Fruit fly (Drosophila melanogaster) whole organism, embryonic: Measurements from ENCODE around the gene Nsf2.

ENCODE experiments used
- ATbp ChIP-seq: fragments of 200-800 bp; sonication (Bioruptor generic); optimal IDR thresholded peaks from 2 replicates; lab custom pipeline; 2017; ENCODE audit warnings: missing biosample characterization, mild to moderate bottlenecking, missing genetic modification characterization, missing genetic modification reagents
- Asciz ChIP-seq: fragments of 200-800 bp; sonication (Bioruptor generic); optimal IDR thresholded peaks from 2 replicates; lab custom pipeline; 2017; ENCODE audit warnings: missing biosample characterization, mild to moderate bottlenecking, missing genetic modification characterization, missing genetic modification reagents
- B-H2 ChIP-seq: fragments of 200-800 bp; sonication (Bioruptor generic); optimal IDR thresholded peaks from 2 replicates; lab custom pipeline; 2018; ENCODE audit warnings: missing biosample characterization, mild to moderate bottlenecking, missing genetic modification characterization
- CG10565 ChIP-seq: fragments of 200-800 bp; sonication (Bioruptor generic); optimal IDR thresholded peaks from 3 replicates; lab custom pipeline; 2016; ENCODE audit warnings: missing biosample characterization, mild to moderate bottlenecking, missing genetic modification characterization
- CG11456 ChIP-seq: fragments of 200-800 bp; sonication (Bioruptor generic); IDR thresholded peaks from 3 replicates; pipeline ENCODE4 v1.3.6; 2022; ENCODE audit warnings: missing biosample characterization, missing genetic modification characterization
- CG13287 ChIP-seq: fragments of 200-800 bp; sonication (Bioruptor generic); IDR thresholded peaks from 2 replicates; pipeline ENCODE4 v1.3.6; 2022; ENCODE audit warnings: missing biosample characterization, missing genetic modification characterization; ENCODE audit not compliant: partially characterized antibody
- CG13424 ChIP-seq: fragments of 200-800 bp; sonication (Bioruptor generic); optimal IDR thresholded peaks from 2 replicates; lab custom pipeline; 2019; ENCODE audit warnings: missing biosample characterization, mild to moderate bottlenecking, missing genetic modification characterization, moderate library complexity
- CG15696 ChIP-seq: fragments of 200-800 bp; sonication (Bioruptor generic); optimal IDR thresholded peaks from 2 replicates; lab custom pipeline; 2019; ENCODE audit warnings: missing biosample characterization, mild to moderate bottlenecking, missing genetic modification characterization, moderate library complexity
- CG1602 ChIP-seq: fragments of 200-800 bp; sonication (Bioruptor generic); optimal IDR thresholded peaks from 3 replicates; lab custom pipeline; 2016; ENCODE audit warnings: missing biosample characterization, missing genetic modification characterization
- CG17802 ChIP-seq: fragments of 200-800 bp; sonication (Bioruptor generic); optimal IDR thresholded peaks from 2 replicates; lab custom pipeline; 2018; ENCODE audit warnings: missing biosample characterization, mild to moderate bottlenecking, missing genetic modification characterization, moderate library complexity
- CG17829 ChIP-seq: fragments of 200-800 bp; optimal IDR thresholded peaks from 2 replicates; lab custom pipeline; 2019; ENCODE audit warnings: missing biosample characterization, mild to moderate bottlenecking, missing genetic modification characterization, moderate library complexity
- CG18262 ChIP-seq: fragments of 200-800 bp; optimal IDR thresholded peaks from 3 replicates; lab custom pipeline; 2019; ENCODE audit warnings: missing biosample characterization, mild to moderate bottlenecking, missing genetic modification characterization, moderate library complexity
- CG1832 ChIP-seq: fragments of 200-800 bp; sonication (Bioruptor generic); optimal IDR thresholded peaks from 2 replicates; lab custom pipeline; 2017; ENCODE audit warnings: missing biosample characterization, mild to moderate bottlenecking, missing genetic modification characterization, inconsistent platforms
- CG2678 ChIP-seq: fragments of 200-800 bp; sonication (Bioruptor generic); optimal IDR thresholded peaks from 3 replicates; lab custom pipeline; 2019; ENCODE audit warnings: missing biosample characterization, mild to moderate bottlenecking, missing genetic modification characterization, moderate library complexity
- CG31441 ChIP-seq: fragments of 200-800 bp; sonication (Bioruptor generic); IDR thresholded peaks from 2 replicates; pipeline ENCODE4 v1.3.6; 2022; ENCODE audit warnings: missing biosample characterization, missing genetic modification characterization
- CG3163 ChIP-seq: fragments of 200-800 bp; sonication (Bioruptor generic); optimal IDR thresholded peaks from 3 replicates; lab custom pipeline; 2016; ENCODE audit warnings: missing biosample characterization, missing genetic modification characterization
- CG33557 ChIP-seq: fragments of 200-800 bp; sonication (Bioruptor generic); optimal IDR thresholded peaks from 2 replicates; lab custom pipeline; 2019; ENCODE audit warnings: missing biosample characterization, mild to moderate bottlenecking, missing genetic modification characterization, moderate library complexity
- CG34224 ChIP-seq: fragments of 200-800 bp; sonication (Bioruptor generic); IDR thresholded peaks from 3 replicates; pipeline ENCODE4 v1.3.6; 2022; ENCODE audit warnings: missing biosample characterization, missing genetic modification characterization; ENCODE audit not compliant: partially characterized antibody
- CG42726 ChIP-seq: fragments of 200-800 bp; sonication (Bioruptor generic); IDR thresholded peaks from 2 replicates; pipeline ENCODE4 v1.3.6; 2022; ENCODE audit warnings: missing biosample characterization, missing genetic modification characterization; ENCODE audit not compliant: partially characterized antibody
- CG6813 ChIP-seq: fragments of 200-800 bp; sonication (Bioruptor generic); optimal IDR thresholded peaks from 2 replicates; lab custom pipeline; 2017; ENCODE audit warnings: missing biosample characterization, missing genetic modification characterization, mild to moderate bottlenecking, moderate library complexity, missing genetic modification reagents
- CG7271 ChIP-seq: fragments of 200-800 bp; sonication (Bioruptor generic); optimal IDR thresholded peaks from 2 replicates; lab custom pipeline; 2018; ENCODE audit warnings: missing biosample characterization, mild to moderate bottlenecking, missing genetic modification characterization, moderate library complexity
- CG8478 ChIP-seq: fragments of >200 bp; optimal IDR thresholded peaks from 2 replicates; lab custom pipeline; 2018
- Elba2 ChIP-seq: fragments of 200-800 bp; sonication (Bioruptor generic); optimal IDR thresholded peaks from 3 replicates; lab custom pipeline; 2016; ENCODE audit warnings: missing biosample characterization, missing genetic modification characterization
- Gsc ChIP-seq: fragments of 200-800 bp; sonication (Bioruptor generic); IDR thresholded peaks from 2 replicates; pipeline ENCODE4 v1.3.6; 2022; ENCODE audit warnings: missing biosample characterization, missing genetic modification characterization
- Hmr ChIP-seq: fragments of 200-800 bp; sonication (Bioruptor generic); optimal IDR thresholded peaks from 3 replicates; lab custom pipeline; 2017; ENCODE audit warnings: mild to moderate bottlenecking, missing biosample characterization, missing genetic modification reagents, missing genetic modification characterization
- Hsf ChIP-seq: fragments of 200-800 bp; sonication (Bioruptor generic); optimal IDR thresholded peaks from 3 replicates; lab custom pipeline; 2016; ENCODE audit warnings: missing biosample characterization, missing genetic modification characterization
- Lhr ChIP-seq: fragments of 200-800 bp; sonication (Bioruptor generic); optimal IDR thresholded peaks from 3 replicates; lab custom pipeline; 2017; ENCODE audit warnings: mild to moderate bottlenecking, missing biosample characterization, missing genetic modification reagents, missing genetic modification characterization
- Nf-YB ChIP-seq: fragments of 200-800 bp; sonication (Bioruptor generic); optimal IDR thresholded peaks from 3 replicates; lab custom pipeline; 2019; ENCODE audit warnings: missing biosample characterization, mild to moderate bottlenecking, missing genetic modification characterization, moderate library complexity
- Oli ChIP-seq: fragments of 200-800 bp; sonication (Bioruptor generic); optimal IDR thresholded peaks from 2 replicates; lab custom pipeline; 2018; ENCODE audit warnings: missing biosample characterization, mild to moderate bottlenecking, missing genetic modification characterization, moderate library complexity
- Pdp1 ChIP-seq, 2 experiments: fragments of 200-800 bp; sonication (Bioruptor generic); optimal IDR thresholded peaks; 3 replicates each; lab custom pipeline; 2016; ENCODE audit warnings: missing biosample characterization in 2 of 2, missing genetic modification characterization in 2 of 2, mild to moderate bottlenecking in 1 of 2, moderate library complexity in 1 of 2
- Scr ChIP-seq: fragments of 200-800 bp; sonication (Bioruptor generic); IDR thresholded peaks from 2 replicates; pipeline ENCODE4 v1.3.6; 2022; ENCODE audit warnings: missing biosample characterization, missing genetic modification characterization; ENCODE audit not compliant: partially characterized antibody
- Sin3A ChIP-seq: fragments of >200 bp; optimal IDR thresholded peaks from 2 replicates; lab custom pipeline; 2018
- Trl ChIP-seq, 3 experiments: fragments of >200 bp in 2 of 3; fragments of 200-800 bp in 1 of 3; sonication (Bioruptor generic) in 1 of 3; optimal IDR thresholded peaks; 2 replicates in 1 of 3; 3 replicates in 2 of 3; lab custom pipeline; 2016 to 2017; ENCODE audit warnings: missing biosample characterization in 1 of 3, missing genetic modification characterization in 1 of 3
- Vsx1 ChIP-seq: fragments of 200-800 bp; sonication (Bioruptor generic); optimal IDR thresholded peaks from 2 replicates; lab custom pipeline; 2017; ENCODE audit warnings: missing biosample characterization, mild to moderate bottlenecking, missing genetic modification characterization, missing genetic modification reagents
- abd-A ChIP-seq: fragments of 200-800 bp; sonication (Bioruptor generic); optimal IDR thresholded peaks from 3 replicates; lab custom pipeline; 2019; ENCODE audit warnings: missing biosample characterization, mild to moderate bottlenecking, missing genetic modification characterization, moderate library complexity
- aop ChIP-seq: fragments of 200-800 bp; sonication (Bioruptor generic); IDR thresholded peaks from 2 replicates; pipeline ENCODE4 v1.3.6; 2022; ENCODE audit warnings: missing biosample characterization, missing genetic modification characterization
- bsh ChIP-seq, 2 experiments: fragments of 200-800 bp; sonication (Bioruptor generic); optimal IDR thresholded peaks; 2 replicates each; lab custom pipeline; 2017 to 2018; ENCODE audit warnings: mild to moderate bottlenecking in 2 of 2, missing biosample characterization in 2 of 2, missing genetic modification characterization in 2 of 2, moderate library complexity in 1 of 2
- cg ChIP-seq: fragments of 200-800 bp; sonication (Bioruptor generic); optimal IDR thresholded peaks from 3 replicates; lab custom pipeline; 2019; ENCODE audit warnings: missing biosample characterization, mild to moderate bottlenecking, missing genetic modification characterization, moderate library complexity
- ci ChIP-seq: fragments of 200-800 bp; sonication (Bioruptor generic); IDR thresholded peaks from 3 replicates; pipeline ENCODE4 v1.3.6; 2022; ENCODE audit warnings: missing biosample characterization, missing genetic modification characterization
- danr ChIP-seq: fragments of 200-800 bp; sonication (Bioruptor generic); IDR thresholded peaks from 2 replicates; pipeline ENCODE4 v1.3.6; 2022; ENCODE audit warnings: missing biosample characterization, missing genetic modification characterization
- dmrt99B ChIP-seq: fragments of 200-800 bp; sonication (Bioruptor generic); optimal IDR thresholded peaks from 2 replicates; lab custom pipeline; 2018; ENCODE audit warnings: missing biosample characterization, mild to moderate bottlenecking, missing genetic modification characterization, moderate library complexity
- dpn ChIP-seq, 2 experiments: fragments of 200-800 bp; sonication (Bioruptor generic); optimal IDR thresholded peaks; 3 replicates each; lab custom pipeline; 2016; ENCODE audit warnings: missing biosample characterization in 2 of 2, missing genetic modification characterization in 2 of 2
- fd64A ChIP-seq: fragments of 200-800 bp; sonication (Bioruptor generic); optimal IDR thresholded peaks from 3 replicates; lab custom pipeline; 2018; ENCODE audit warnings: missing biosample characterization, mild to moderate bottlenecking, missing genetic modification characterization
- gce ChIP-seq: fragments of 200-800 bp; sonication (Bioruptor generic); IDR thresholded peaks from 3 replicates; pipeline ENCODE4 v1.3.6; 2022; ENCODE audit warnings: missing biosample characterization, missing genetic modification characterization
- phol ChIP-seq: fragments of 200-800 bp; sonication (Bioruptor generic); optimal IDR thresholded peaks from 3 replicates; lab custom pipeline; 2018; ENCODE audit warnings: missing biosample characterization, mild to moderate bottlenecking, missing genetic modification characterization, moderate library complexity
- row ChIP-seq: fragments of 200-800 bp; sonication (Bioruptor generic); IDR thresholded peaks from 3 replicates; pipeline ENCODE4 v1.3.6; 2022; ENCODE audit warnings: missing biosample characterization, missing genetic modification characterization
- tll ChIP-seq, 2 experiments: fragments of 200-800 bp in 1 of 2; fragments of >200 bp in 1 of 2; sonication (Bioruptor generic) in 1 of 2; optimal IDR thresholded peaks; 2 replicates each; lab custom pipeline; 2017 to 2019; ENCODE audit warnings: missing biosample characterization in 2 of 2, missing genetic modification characterization in 2 of 2, mild to moderate bottlenecking in 1 of 2, moderate library complexity in 1 of 2
- trem ChIP-seq: fragments of 200-800 bp; optimal IDR thresholded peaks from 3 replicates; lab custom pipeline; 2019; ENCODE audit warnings: missing biosample characterization, mild to moderate bottlenecking, missing genetic modification characterization, moderate library complexity
- wdn ChIP-seq: fragments of 200-800 bp; sonication (Bioruptor generic); IDR thresholded peaks from 2 replicates; pipeline ENCODE4 v1.3.6; 2022; ENCODE audit warnings: missing biosample characterization, missing genetic modification characterization

Gene Nsf2

DNA sequence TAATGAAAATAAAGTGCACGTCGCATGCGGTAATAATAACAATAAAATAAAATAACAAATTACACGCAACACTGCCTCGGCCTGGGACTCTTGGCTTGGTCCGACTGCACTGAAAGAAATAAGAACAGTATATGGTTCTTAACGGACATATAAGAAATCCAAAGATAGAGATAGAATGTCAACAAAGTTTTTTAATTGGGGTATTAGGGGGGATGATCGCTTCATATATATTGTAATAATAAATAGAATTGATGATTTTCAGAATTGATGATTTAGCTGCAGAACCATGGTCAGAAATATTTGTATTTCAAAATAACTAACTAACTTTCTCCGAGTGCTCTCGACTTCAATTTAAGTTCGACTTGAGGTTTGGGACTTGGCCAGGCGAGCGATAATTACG, 41.7 kb downstream of the Nsf2 start (continued):
- TF ChIP-seq CG13287 (GFP tag; lab: Robert Waterston, UW) (no peak), CG34224 (GFP tag; lab: Robert Waterston, UW) (no peak), CG13424 (tag; lab: Kevin White, UChicago) (peak; percentile 13), Lhr (no peak), bsh (GFP tag; optimal IDR thresholded peaks at IDR 0.05; lab: Kevin White, UChicago) (peak in 1 of 2 experiments; percentile 85), CG31441 (GFP tag; lab: Robert Waterston, UW) (peak; percentile 60), dmrt99B (tag; lab: Kevin White, UChicago) (no peak), fd64A (GFP tag; lab: Kevin White, UChicago) (no peak), Oli (tag; lab: Kevin White, UChicago) (peak; percentile 30), CG42726 (GFP tag; lab: Robert Waterston, UW) (no peak), ATbp (GFP tag; lab: Kevin White, UChicago) (peak; percentile 45), Elba2 (GFP tag; lab: Kevin White, UChicago) (no peak), CG1602 (GFP tag; lab: Kevin White, UChicago) (peak; percentile 15), CG15696 (tag; lab: Kevin White, UChicago) (no peak), CG3163 (GFP tag; lab: Kevin White, UChicago) (no peak), trem (tag; lab: Kevin White, UChicago) (peak; percentile 38), Gsc (no peak), wdn (GFP tag; lab: Robert Waterston, UW) (no peak), CG10565 (GFP tag; lab: Kevin White, UChicago) (no peak), CG2678 (tag; lab: Kevin White, UChicago) (peak; percentile 54), CG6813 (GFP tag; lab: Kevin White, UChicago) (no peak), CG33557 (peak; percentile 31), Scr (no peak), phol (tag; lab: Kevin White, UChicago) (peak; percentile 57), Sin3A (lab: Kevin White, UChicago) (no peak), dpn (GFP tag; optimal IDR thresholded peaks at IDR 0.05; lab: Kevin White, UChicago) (no peak), CG17829 (tag; lab: Kevin White, UChicago) (peak; percentile 66), cg (GFP tag; lab: Kevin White, UChicago) (no peak), CG18262 (tag; lab: Kevin White, UChicago) (peak; percentile 69), CG11456 (GFP tag; lab: Robert Waterston, UW) (no peak), row (peak; percentile 26; the same call in 1 of the 3 replicates)
- TF ChIP-seq, all 482 proteins: peak for 62

DNA sequence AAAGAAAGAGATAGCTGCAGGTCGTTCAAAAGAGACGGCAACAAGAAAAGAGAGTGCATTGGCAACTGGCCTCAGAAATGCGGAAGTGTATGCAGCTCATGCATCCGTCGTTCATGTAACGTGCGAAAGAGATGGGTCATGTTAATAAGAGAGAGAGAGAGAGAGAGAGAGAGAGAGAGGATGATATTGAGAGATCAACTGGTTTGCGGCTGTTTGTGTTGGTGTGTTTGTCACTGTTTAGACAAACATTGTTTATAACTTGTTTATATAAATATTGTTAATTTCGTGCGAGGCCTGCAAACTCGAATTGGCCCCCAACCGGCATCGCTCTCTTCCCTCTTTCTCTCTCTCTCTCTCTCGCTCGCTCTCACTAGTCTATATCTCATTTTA, 43.1 kb downstream of the Nsf2 start:
- TF ChIP-seq CG1832 (GFP tag; lab: Kevin White, UChicago) (peak; percentile 61), Hsf (GFP tag; lab: Kevin White, UChicago) (no peak), Asciz (GFP tag; lab: Kevin White, UChicago) (no peak), Vsx1 (GFP tag; lab: Kevin White, UChicago) (peak; percentile 46), ci (0 out of 3 replicates have a peak, but pooled peaks have one; percentile 46), danr (no peak), Nf-YB (GFP tag; lab: Kevin White, UChicago) (peak; percentile 46), abd-A (tag; lab: Kevin White, UChicago) (peak; percentile 61), gce (GFP tag; lab: Robert Waterston, UW) (peak; percentile 28; the same call in 1 of the 3 replicates), aop (GFP tag; lab: Robert Waterston, UW) (peak; percentile 89), CG17802 (tag; lab: Kevin White, UChicago) (peak; percentile 70), CG7271 (tag; lab: Kevin White, UChicago) (no peak), Trl (optimal IDR thresholded peaks at IDR 0.05; lab: Kevin White, UChicago) (peak; percentile 89), Trl (GFP tag; optimal IDR thresholded peaks at IDR 0.05; lab: Kevin White, UChicago) (no peak), Pdp1 (GFP tag; optimal IDR thresholded peaks at IDR 0.05; lab: Kevin White, UChicago) (peak in 1 of 2 experiments; percentile 55), Hmr (GFP tag; lab: Kevin White, UChicago) (no peak), tll (GFP tag; optimal IDR thresholded peaks at IDR 0.05; lab: Kevin White, UChicago) (peak in 1 of 2 experiments; percentile 7), CG8478 (lab: Kevin White, UChicago) (peak; percentile 86), bsh (GFP tag; optimal IDR thresholded peaks at IDR 0.05; lab: Kevin White, UChicago) (peak in 1 of 2 experiments; percentile 14), B-H2 (GFP tag; lab: Kevin White, UChicago) (no peak)
